Worm (Caenorhabditis elegans) whole organism, young adult: Measurements from ENCODE around the gene F56D6.23.

ENCODE experiments used
- lin-35 ChIP-seq, 3 experiments: fragments of 150-350 bp in 2 of 3; sonication (generic microtip) in 1 of 3; optimal IDR thresholded peaks; 2 replicates each; lab custom pipeline; 2014 to 2018; ENCODE audit warnings: missing biosample characterization in 3 of 3, missing genetic modification characterization in 3 of 3, missing genetic modification reagents in 3 of 3
- lsy-27 ChIP-seq: sonication (generic microtip); optimal IDR thresholded peaks from 2 replicates; lab custom pipeline; 2017; ENCODE audit warnings: missing genetic modification characterization, mild to moderate bottlenecking, missing compliant biosample characterization, antibody characterized with exemption, missing genotype, borderline replicate concordance; ENCODE audit not compliant: insufficient read depth
- snpc-4 ChIP-seq, 5 experiments: fragments of 150-350 bp in 1 of 5; sonication (generic microtip) in 4 of 5; optimal IDR thresholded peaks; 2 replicates each; lab custom pipeline; 2014 to 2018; ENCODE audit warnings: missing genetic modification characterization in 5 of 5, missing biosample characterization in 3 of 5, antibody characterized with exemption in 2 of 5, mild to moderate bottlenecking in 2 of 5, missing compliant biosample characterization in 2 of 5, missing genotype in 2 of 5, moderate library complexity in 2 of 5, missing genetic modification reagents in 1 of 5
- sptf-2 ChIP-seq: fragments of 200-800 bp; sonication (Bioruptor generic); optimal IDR thresholded peaks from 2 replicates; lab custom pipeline; 2018; ENCODE audit warnings: mild to moderate bottlenecking, missing genetic modification characterization, missing compliant biosample characterization

ce11 chrIV:3907506-3908188 lies 10.6 kb upstream of the F56D6.23 start, which contains the start of the genes F56D6.22 and F56D6.12:
- no peak for TF ChIP-seq snpc-4 (GFP tag; optimal IDR thresholded peaks at IDR 0.05; lab: Kevin White, UChicago)
- TF ChIP-seq snpc-4 (tag; optimal IDR thresholded peaks at IDR 0.05; lab: Kevin White, UChicago) = no peak
- TF ChIP-seq sptf-2 (GFP tag; lab: Kevin White, UChicago) = no peak
- TF ChIP-seq lsy-27 = no peak
- TF ChIP-seq lin-35 (GFP tag; optimal IDR thresholded peaks at IDR 0.05; lab: Kevin White, UChicago) = no peak
